Worm (Caenorhabditis elegans) whole organism, late embryonic: ENCODE measurements around the gene R10E8.3.

ENCODE experiments used
- ama-1 ChIP-seq: fragments of 150-350 bp; optimal IDR thresholded peaks from 2 replicates; lab custom pipeline; 2014
- ceh-31 ChIP-seq: sonication (generic microtip); optimal IDR thresholded peaks from 2 replicates; lab custom pipeline; 2016; ENCODE audit warnings: missing genetic modification characterization, missing compliant biosample characterization
- dmd-4 ChIP-seq: sonication (generic microtip); optimal IDR thresholded peaks from 2 replicates; lab custom pipeline; 2016; ENCODE audit warnings: borderline replicate concordance, missing genetic modification characterization, missing compliant biosample characterization
- dve-1 ChIP-seq: sonication (generic microtip); optimal IDR thresholded peaks from 2 replicates; lab custom pipeline; 2017; ENCODE audit warnings: antibody characterized with exemption, mild to moderate bottlenecking, missing genetic modification characterization, missing compliant biosample characterization
- unc-42 ChIP-seq: sonication (generic microtip); optimal IDR thresholded peaks from 2 replicates; lab custom pipeline; 2016; ENCODE audit warnings: missing genotype, missing genetic modification characterization, missing compliant biosample characterization

DNA sequence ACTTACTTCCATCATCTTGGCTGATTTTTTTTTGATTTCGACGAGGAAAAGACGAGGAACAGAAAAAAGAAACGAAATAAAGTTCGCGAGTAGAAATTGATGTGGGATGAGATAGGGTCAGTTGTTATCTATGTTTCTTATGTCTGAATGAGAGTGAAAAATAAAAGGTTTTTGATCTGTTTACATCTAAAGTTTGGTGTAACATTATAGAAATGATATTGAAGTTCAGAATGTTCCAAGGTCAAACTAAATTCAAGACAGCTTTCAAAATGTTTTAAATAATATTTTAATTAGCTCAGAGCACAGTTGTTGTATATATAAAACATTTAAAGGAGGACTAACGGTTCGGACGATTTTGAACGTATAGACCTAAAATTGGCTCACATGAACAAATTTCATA lies 27.5 kb downstream of the R10E8.3 start, which contains the start of gene F16H6.7:
- no peak for TF ChIP-seq dmd-4 (tag; lab: Kevin White, UChicago)
- no peak for TF ChIP-seq dve-1 (tag; lab: Kevin White, UChicago)
- no peak for TF ChIP-seq ceh-31 (tag; lab: Kevin White, UChicago)
- TF ChIP-seq unc-42 (tag; lab: Kevin White, UChicago): no peak
- no peak for TF ChIP-seq ama-1
